Worm (Caenorhabditis elegans) whole organism, L3 larva: ENCODE results near the gene erp-44.3.

Experiments
- R02D3.7 ChIP-seq: fragments of 150-350 bp; optimal IDR thresholded peaks from 2 replicates; lab custom pipeline; 2014; ENCODE audit warnings: missing biosample characterization, missing genetic modification characterization
- ZK546.5 ChIP-seq: sonication (generic microtip); optimal IDR thresholded peaks from 2 replicates; lab custom pipeline; 2017; ENCODE audit warnings: missing biosample characterization, missing genetic modification characterization
- aly-2 ChIP-seq: fragments of 150-350 bp; optimal IDR thresholded peaks from 2 replicates; lab custom pipeline; 2014; ENCODE audit warnings: missing biosample characterization, missing genetic modification characterization
- ama-1 ChIP-seq: fragments of 150-350 bp; optimal IDR thresholded peaks from 2 replicates; lab custom pipeline; 2018
- ceh-28 ChIP-seq: fragments of 150-350 bp; optimal IDR thresholded peaks from 2 replicates; lab custom pipeline; 2014; ENCODE audit warnings: missing biosample characterization, missing genetic modification reagents, missing genetic modification characterization
- ceh-82 ChIP-seq: fragments of 150-350 bp; optimal IDR thresholded peaks from 2 replicates; lab custom pipeline; 2014; ENCODE audit warnings: missing biosample characterization, missing genetic modification characterization
- ceh-9 ChIP-seq: sonication (generic microtip); optimal IDR thresholded peaks from 2 replicates; lab custom pipeline; 2018; ENCODE audit warnings: missing biosample characterization, missing genetic modification characterization
- daf-12 ChIP-seq: fragments of 150-350 bp; optimal IDR thresholded peaks from 2 replicates; lab custom pipeline; 2014; ENCODE audit warnings: missing biosample characterization, missing genetic modification reagents, missing genetic modification characterization
- elt-1 ChIP-seq: fragments of 150-350 bp; optimal IDR thresholded peaks from 2 replicates; lab custom pipeline; 2014; ENCODE audit warnings: missing biosample characterization, missing genetic modification characterization
- elt-2 ChIP-seq: sonication (generic microtip); optimal IDR thresholded peaks from 2 replicates; lab custom pipeline; 2016; ENCODE audit warnings: missing genetic modification reagents, mild to moderate bottlenecking, missing genetic modification characterization, missing compliant biosample characterization
- elt-3 ChIP-seq, 3 experiments: fragments of 150-350 bp in 1 of 3; sonication (generic microtip) in 2 of 3; optimal IDR thresholded peaks; 2 replicates in 2 of 3; 4 replicates in 1 of 3; lab custom pipeline; 2014 to 2017; ENCODE audit warnings: missing biosample characterization in 3 of 3, missing genetic modification characterization in 3 of 3
- eor-1 ChIP-seq, 2 experiments: fragments of 150-350 bp; optimal IDR thresholded peaks; 2 replicates each; lab custom pipeline; 2014 to 2018; ENCODE audit warnings: missing biosample characterization in 2 of 2, missing genetic modification characterization in 2 of 2
- fkh-10 ChIP-seq: sonication (generic microtip); optimal IDR thresholded peaks from 2 replicates; lab custom pipeline; 2017; ENCODE audit warnings: missing biosample characterization, missing genetic modification reagents, missing genetic modification characterization
- fos-1 ChIP-seq: fragments of 150-350 bp; optimal IDR thresholded peaks from 2 replicates; lab custom pipeline; 2014; ENCODE audit warnings: missing biosample characterization, missing genetic modification characterization
- hmg-11 ChIP-seq: sonication (generic microtip); optimal IDR thresholded peaks from 2 replicates; lab custom pipeline; 2016; ENCODE audit warnings: missing genetic modification characterization, missing compliant biosample characterization
- jun-1 ChIP-seq: fragments of 150-350 bp; optimal IDR thresholded peaks from 2 replicates; lab custom pipeline; 2014; ENCODE audit warnings: missing biosample characterization, missing genetic modification reagents, missing genetic modification characterization
- lin-15B ChIP-seq: fragments of 150-350 bp; optimal IDR thresholded peaks from 2 replicates; lab custom pipeline; 2014; ENCODE audit warnings: missing biosample characterization, missing genetic modification characterization
- mml-1 ChIP-seq: fragments of 150-350 bp; sonication (generic microtip); optimal IDR thresholded peaks from 3 replicates; lab custom pipeline; 2014; ENCODE audit warnings: missing biosample characterization, missing genetic modification characterization
- nhr-11 ChIP-seq: fragments of 150-350 bp; optimal IDR thresholded peaks from 2 replicates; lab custom pipeline; 2014; ENCODE audit warnings: missing biosample characterization, missing genetic modification characterization
- nhr-237 ChIP-seq: fragments of 150-350 bp; optimal IDR thresholded peaks from 2 replicates; lab custom pipeline; 2014; ENCODE audit warnings: missing biosample characterization, missing genetic modification characterization
- nhr-25 ChIP-seq: sonication (generic microtip); optimal IDR thresholded peaks from 2 replicates; lab custom pipeline; 2017; ENCODE audit warnings: missing biosample characterization, missing genetic modification characterization
- nhr-28 ChIP-seq: fragments of 150-350 bp; optimal IDR thresholded peaks from 2 replicates; lab custom pipeline; 2014; ENCODE audit warnings: missing biosample characterization, missing genetic modification characterization
- nhr-67 ChIP-seq: fragments of 150-350 bp; optimal IDR thresholded peaks from 2 replicates; lab custom pipeline; 2014; ENCODE audit warnings: missing biosample characterization, missing genetic modification characterization
- nhr-77 ChIP-seq: fragments of 150-350 bp; optimal IDR thresholded peaks from 2 replicates; lab custom pipeline; 2014; ENCODE audit warnings: missing biosample characterization, missing genetic modification characterization
- pha-4 ChIP-seq: fragments of 150-350 bp; optimal IDR thresholded peaks from 2 replicates; lab custom pipeline; 2014; ENCODE audit warnings: missing biosample characterization, missing genetic modification reagents, missing genetic modification characterization
- pqm-1 ChIP-seq: fragments of 150-350 bp; optimal IDR thresholded peaks from 2 replicates; lab custom pipeline; 2017; ENCODE audit warnings: missing biosample characterization, missing genetic modification characterization, inconsistent platforms
- sea-2 ChIP-seq: fragments of 150-350 bp; sonication (generic microtip); optimal IDR thresholded peaks from 4 replicates; lab custom pipeline; 2014; ENCODE audit warnings: missing biosample characterization, missing genetic modification reagents, missing genetic modification characterization
- snpc-4 ChIP-seq: fragments of 150-350 bp; optimal IDR thresholded peaks from 2 replicates; lab custom pipeline; 2014; ENCODE audit warnings: missing biosample characterization, missing genetic modification characterization
- tbx-2 ChIP-seq: sonication (generic microtip); optimal IDR thresholded peaks from 2 replicates; lab custom pipeline; 2016; ENCODE audit warnings: mild to moderate bottlenecking, missing genetic modification characterization, missing compliant biosample characterization
- unc-39 ChIP-seq: sonication (generic microtip); optimal IDR thresholded peaks from 4 replicates; lab custom pipeline; 2017; ENCODE audit warnings: missing biosample characterization, missing genetic modification characterization
- unc-62 ChIP-seq: fragments of 150-350 bp; sonication (generic microtip); optimal IDR thresholded peaks from 4 replicates; lab custom pipeline; 2014; ENCODE audit warnings: missing biosample characterization, missing genetic modification reagents, missing genetic modification characterization
- ztf-4 ChIP-seq: fragments of 150-350 bp; optimal IDR thresholded peaks from 2 replicates; lab custom pipeline; 2014; ENCODE audit warnings: missing biosample characterization, missing genetic modification characterization

The erp-44.3 gene

ce11 chrIV:8159995-8160394 lies 37.5 kb downstream of the erp-44.3 start:
- TF ChIP-seq mml-1 (no peak), elt-2 (tag; lab: Kevin White, UChicago) (peak; percentile 59)

DNA sequence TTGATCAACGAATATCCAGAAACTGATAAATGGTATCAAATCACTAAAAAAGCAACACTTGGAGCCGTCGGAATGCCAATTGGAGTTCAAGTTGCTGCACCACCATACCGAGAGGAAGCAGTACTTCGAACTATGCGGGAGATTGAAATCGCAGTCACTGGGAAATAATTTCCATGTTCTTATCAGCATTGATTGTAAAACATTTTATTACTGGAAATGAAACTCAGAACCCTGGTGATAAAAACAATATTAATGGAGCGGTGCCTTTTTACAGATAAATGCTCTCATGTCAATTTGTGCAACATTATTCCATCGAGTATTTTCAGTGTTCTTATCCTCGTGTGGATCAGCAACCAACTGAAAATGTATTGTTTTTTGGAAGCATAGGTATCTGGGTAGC lies 39.3 kb downstream of the erp-44.3 start:
- TF ChIP-seq snpc-4 (no peak), eor-1 (tag; optimal IDR thresholded peaks at IDR 0.05; lab: Kevin White, UChicago) (no peak), hmg-11 (tag; lab: Kevin White, UChicago) (no peak), lin-15B (tag; lab: Kevin White, UChicago) (no peak), nhr-28 (no peak), nhr-77 (no peak), nhr-237 (tag; lab: Kevin White, UChicago) (no peak), ztf-4 (no peak), pqm-1 (tag; lab: Kevin White, UChicago) (peak; percentile 59), nhr-67 (no peak), elt-2 (tag; lab: Kevin White, UChicago) (peak; percentile 66), tbx-2 (tag; lab: Kevin White, UChicago) (no peak)

ce11 chrIV:8163687-8164086 lies 41.2 kb downstream of the erp-44.3 start, which contains the start of gene clec-51:
TSS of gene clec-51 (minus strand) at chrIV:8163800.
- TF ChIP-seq elt-3 (tag; optimal IDR thresholded peaks at IDR 0.05; lab: Kevin White, UChicago) = no peak
- TF ChIP-seq elt-2 (tag; lab: Kevin White, UChicago) = peak; percentile 90
- TF ChIP-seq aly-2 (tag; lab: Kevin White, UChicago) = no peak
- TF ChIP-seq jun-1 = peak; percentile 47
- TF ChIP-seq sea-2 (GFP tag; lab: Kevin White, UChicago) = no peak
- TF ChIP-seq pha-4 (tag; lab: Kevin White, UChicago) = peak; percentile 22
- TF ChIP-seq pqm-1 (tag; lab: Kevin White, UChicago) = peak; percentile 88

DNA sequence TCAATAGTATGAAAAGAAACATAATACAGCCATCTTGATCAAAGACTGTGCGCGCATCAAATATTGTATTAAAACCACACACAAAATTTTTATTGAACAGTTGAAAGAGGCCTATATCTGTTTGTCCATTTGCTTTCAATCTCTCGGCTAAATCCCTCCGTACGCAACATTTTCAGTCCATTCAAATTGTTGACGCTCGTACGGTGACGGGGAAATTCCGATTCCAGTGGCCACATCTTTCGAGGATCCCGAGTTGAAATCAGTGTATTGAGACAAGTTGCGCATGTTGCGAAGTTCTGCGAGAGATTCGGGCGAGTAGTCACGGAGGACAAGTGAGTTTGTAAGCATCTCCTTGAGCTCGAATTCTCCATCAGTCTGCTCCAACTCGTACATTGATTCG lies 42.1 kb downstream of the erp-44.3 start:
- no peak for TF ChIP-seq fos-1 (tag; lab: Kevin White, UChicago)
- TF ChIP-seq hmg-11 (tag; lab: Kevin White, UChicago) = no peak
- TF ChIP-seq tbx-2 (tag; lab: Kevin White, UChicago) = no peak
- TF ChIP-seq daf-12 (tag; lab: Kevin White, UChicago) = no peak
- TF ChIP-seq snpc-4 = no peak
- no peak for TF ChIP-seq nhr-11 (tag; lab: Kevin White, UChicago)
- no peak for TF ChIP-seq ama-1 (lab: Kevin White, UChicago)
- no peak for TF ChIP-seq nhr-25
- no peak for TF ChIP-seq ceh-28 (tag; lab: Kevin White, UChicago)
- TF ChIP-seq unc-39 (tag; lab: Kevin White, UChicago) = no peak
- no peak for TF ChIP-seq ZK546.5 (tag; lab: Kevin White, UChicago)
- TF ChIP-seq fkh-10 (GFP tag; lab: Kevin White, UChicago) = no peak
- TF ChIP-seq ceh-9 = no peak
- no peak for TF ChIP-seq nhr-67
- no peak for TF ChIP-seq pha-4 (tag; lab: Kevin White, UChicago)

- TF ChIP-seq elt-1 (no peak), ceh-82 (tag; lab: Kevin White, UChicago) (no peak), pha-4 (tag; lab: Kevin White, UChicago) (no peak), unc-62 (GFP tag; lab: Kevin White, UChicago) (no peak), R02D3.7 (tag; lab: Kevin White, UChicago) (no peak), mml-1 (no peak), nhr-237 (tag; lab: Kevin White, UChicago) (no peak), ama-1 (lab: Kevin White, UChicago) (no peak), eor-1 (tag; optimal IDR thresholded peaks at IDR 0.05; lab: Kevin White, UChicago) (no peak)
Observed at ce11 chrIV:8165950-8166349, 43.5 kb downstream of the erp-44.3 start, which contains the start of gene B0218.7. TSS of gene B0218.7 (minus strand) at chrIV:8166050.

DNA sequence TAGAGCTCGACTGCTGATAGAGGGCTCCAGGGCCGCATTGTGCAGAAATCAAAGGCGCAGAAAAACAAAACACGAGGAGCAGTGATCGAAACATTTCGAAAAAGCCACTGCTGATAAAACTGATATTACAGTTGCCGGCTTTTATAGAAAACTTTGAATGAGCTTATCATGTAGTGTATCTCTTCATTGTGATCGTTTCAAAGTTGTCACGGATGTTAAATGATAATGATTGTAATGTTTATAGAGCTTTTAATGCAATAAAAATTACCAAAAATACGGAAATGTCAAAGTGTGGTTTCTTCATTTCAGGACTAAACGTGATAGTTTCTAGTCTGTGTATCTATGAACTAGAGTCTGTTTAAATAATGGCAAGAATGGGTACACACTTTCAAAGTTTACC lies 46.2 kb downstream of the erp-44.3 start, which contains the start of gene clec-52:
TSS of gene clec-52 (minus strand) at position 101 of the 400 bp plus-strand sequence.
- TF ChIP-seq nhr-77 (no peak), elt-2 (tag; lab: Kevin White, UChicago) (peak; percentile 23)
